Worm (Caenorhabditis elegans): Measurements from ENCODE around the gene asp-14.

- TF ChIP-seq lir-3 (tag; optimal IDR thresholded peaks at IDR 0.05; ENCODE audit: poor library complexity) (no peak), isw-1 (GFP tag; IDR thresholded peaks at IDR 0.05) (no peak), zag-1 (tag; optimal IDR thresholded peaks at IDR 0.05) (no peak), ets-5 (GFP tag; IDR thresholded peaks at IDR 0.05) (no peak), C04F5.9 (tag; optimal IDR thresholded peaks at IDR 0.05) (no peak), unc-62 (GFP tag; optimal IDR thresholded peaks at IDR 0.05) (no peak), ceh-88 (GFP tag; IDR thresholded peaks at IDR 0.05) (no peak), lsy-2 (tag; optimal IDR thresholded peaks at IDR 0.05) (no peak), lin-35 (GFP tag; optimal IDR thresholded peaks at IDR 0.05) (no peak)
These were observed 16.9 kb downstream of the asp-14 start for ce11 chrX:6429552-6429951.

Measured in whole organism, L1 larva.